Fruit fly (Drosophila melanogaster): Measurements from ENCODE around the gene abs.
A peak's percentile ranks its signal among the peaks of the same experiment; 100 is the strongest.

Gene abs

DNA sequence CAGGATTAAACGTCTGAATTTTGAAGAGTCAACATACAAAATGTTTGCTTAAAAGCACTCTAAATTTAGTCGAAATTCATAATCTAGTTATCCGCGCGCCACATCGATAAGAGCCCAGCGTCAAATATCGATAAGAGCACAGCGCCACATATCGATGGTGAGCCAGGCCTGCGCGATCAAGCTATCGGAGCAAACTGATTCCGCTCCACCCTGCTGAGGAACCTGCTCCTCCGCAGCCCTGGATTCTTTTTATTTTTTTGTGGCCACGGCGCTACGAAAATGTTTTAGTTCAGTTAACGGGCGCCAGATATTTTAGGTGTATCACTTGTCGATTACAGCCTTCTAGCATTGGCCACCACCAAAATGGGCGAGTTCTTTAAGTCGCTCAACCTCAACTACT, 12.1 kb upstream of the abs start:
- TF ChIP-seq cyc (GFP tag; optimal IDR thresholded peaks at IDR 0.05) = peak; percentile 20
- no peak for TF ChIP-seq Sox15 (GFP tag; optimal IDR thresholded peaks at IDR 0.05)
- no peak for TF ChIP-seq CG11294 (GFP tag; IDR thresholded peaks at IDR 0.05)
- peak; percentile 32 for TF ChIP-seq esn (GFP tag; optimal IDR thresholded peaks at IDR 0.05)
- no peak for TF ChIP-seq Blimp-1 (GFP tag; optimal IDR thresholded peaks at IDR 0.05)
- TF ChIP-seq CG8632 (GFP tag; optimal IDR thresholded peaks at IDR 0.05) = no peak
- no peak for TF ChIP-seq Sox102F (GFP tag; optimal IDR thresholded peaks at IDR 0.05)
- no peak for TF ChIP-seq CG6854 (GFP tag; optimal IDR thresholded peaks at IDR 0.05)
- peak; percentile 27; the same call in 1 of the 3 replicates for TF ChIP-seq CG6163 (GFP tag; IDR thresholded peaks at IDR 0.05)
- no peak for TF ChIP-seq Gug (GFP tag; IDR thresholded peaks at IDR 0.05)
- TF ChIP-seq CG16779 (tag; optimal IDR thresholded peaks at IDR 0.05) = no peak
- TF ChIP-seq svp (GFP tag) = no peak
- TF ChIP-seq CG8319 (GFP tag; optimal IDR thresholded peaks at IDR 0.05) = no peak
- no peak for TF ChIP-seq CG15336 (GFP tag; IDR thresholded peaks at IDR 0.05)
- TF ChIP-seq CG34406 (GFP tag; optimal IDR thresholded peaks at IDR 0.05) = no peak
- TF ChIP-seq Eip78C (GFP tag) = no peak
- TF ChIP-seq CG31627 (GFP tag; optimal IDR thresholded peaks at IDR 0.05) = peak; percentile 26
- TF ChIP-seq Eip93F (GFP tag; optimal IDR thresholded peaks at IDR 0.05) = no peak
- no peak for TF ChIP-seq Hr39 (GFP tag; optimal IDR thresholded peaks at IDR 0.05)
- no peak for TF ChIP-seq fd59A (GFP tag; optimal IDR thresholded peaks at IDR 0.05)
- TF ChIP-seq pdm3 (GFP tag; optimal IDR thresholded peaks at IDR 0.05) = no peak
- no peak for TF ChIP-seq CG10631 (GFP tag; optimal IDR thresholded peaks at IDR 0.05)
- no peak for TF ChIP-seq Met (GFP tag; optimal IDR thresholded peaks at IDR 0.05)
- TF ChIP-seq CG3032 (tag; optimal IDR thresholded peaks at IDR 0.05) = peak; percentile 44
- TF ChIP-seq CG6808 (GFP tag; optimal IDR thresholded peaks at IDR 0.05) = no peak
- TF ChIP-seq Eip75B (GFP tag; optimal IDR thresholded peaks at IDR 0.05) = no peak
- no peak for TF ChIP-seq CG6276 (GFP tag; optimal IDR thresholded peaks at IDR 0.05)
- no peak for TF ChIP-seq salr (GFP tag; optimal IDR thresholded peaks at IDR 0.05)
- TF ChIP-seq fd85E (GFP tag; optimal IDR thresholded peaks at IDR 0.05) = no peak
- no peak for TF ChIP-seq CG7368 (GFP tag; optimal IDR thresholded peaks at IDR 0.05)
- no peak for TF ChIP-seq Lpt (GFP tag; optimal IDR thresholded peaks at IDR 0.05)
- no peak for TF ChIP-seq CG10669 (GFP tag; optimal IDR thresholded peaks at IDR 0.05)
- TF ChIP-seq CG8119 (GFP tag; IDR thresholded peaks at IDR 0.05) = no peak
- peak; percentile 48 for TF ChIP-seq Sox14 (GFP tag; optimal IDR thresholded peaks at IDR 0.05)
- TF ChIP-seq CG3919 (GFP tag; optimal IDR thresholded peaks at IDR 0.05) = no peak
- no peak for TF ChIP-seq CG11902 (GFP tag; optimal IDR thresholded peaks at IDR 0.05)
- TF ChIP-seq CG6792 (GFP tag; optimal IDR thresholded peaks at IDR 0.05) = no peak
- no peak for TF ChIP-seq Smox (GFP tag; optimal IDR thresholded peaks at IDR 0.05)
- no peak for TF ChIP-seq ss (GFP tag; optimal IDR thresholded peaks at IDR 0.05)

DNA sequence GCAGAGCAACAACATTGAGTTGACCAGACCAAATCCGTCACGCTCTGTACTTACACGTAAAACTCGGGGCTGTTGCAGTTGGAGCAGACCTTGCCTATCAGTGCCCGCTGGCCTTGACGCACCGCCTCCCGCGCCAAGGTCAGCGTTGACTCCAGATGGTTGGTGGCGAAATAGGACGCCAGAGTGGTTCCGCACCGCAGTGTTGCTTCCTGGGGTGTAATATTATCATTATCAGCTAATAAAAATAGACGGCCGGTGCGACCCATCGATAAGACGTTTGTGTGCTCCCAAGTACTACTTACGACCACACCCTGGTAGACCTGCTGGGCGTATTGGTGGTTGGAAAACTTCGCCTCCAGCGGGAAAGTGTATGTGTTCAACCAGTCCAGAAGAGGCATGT, 4.4 kb upstream of the abs start:
- TF ChIP-seq pdm3 (GFP tag; optimal IDR thresholded peaks at IDR 0.05) = no peak
- TF ChIP-seq svp (GFP tag) = peak; percentile 84
- TF ChIP-seq CG8119 (GFP tag; IDR thresholded peaks at IDR 0.05) = no peak

DNA sequence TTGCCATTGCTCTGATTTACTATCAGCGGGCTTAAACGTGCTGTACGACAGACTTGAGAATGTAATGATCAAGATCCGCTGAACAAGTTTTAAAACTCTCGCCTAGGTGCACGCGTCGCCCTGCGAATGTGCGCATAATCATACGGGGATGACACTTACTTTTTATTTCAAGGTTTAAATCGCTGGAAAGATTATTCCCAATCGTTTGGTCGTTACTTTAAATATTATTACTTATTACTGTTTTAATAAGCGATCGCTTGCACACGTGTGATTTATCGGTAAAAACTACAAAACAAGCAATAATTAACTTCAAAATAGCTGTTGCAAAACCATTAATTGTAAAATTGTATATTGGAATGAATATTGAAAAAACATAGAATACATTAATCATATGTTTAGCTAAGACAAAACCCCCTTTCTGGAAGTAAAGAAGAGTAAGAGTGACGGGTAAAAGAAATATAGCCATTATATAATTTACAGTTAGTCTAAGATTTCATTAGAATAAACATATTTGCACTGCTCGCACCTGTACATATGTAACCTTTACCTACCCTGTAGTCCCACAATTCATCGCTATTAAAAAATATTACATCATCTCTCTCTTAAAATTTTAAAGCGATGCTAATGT, 3.6 kb upstream of the abs start, which contains the start of gene DhpD:
DhpD (minus strand) TSS at position 102 of the 628 bp plus-strand sequence.
- TF ChIP-seq esn (GFP tag; optimal IDR thresholded peaks at IDR 0.05) = peak; percentile 89
- no peak for TF ChIP-seq CG6808 (GFP tag; optimal IDR thresholded peaks at IDR 0.05)
- TF ChIP-seq CG11902 (GFP tag; optimal IDR thresholded peaks at IDR 0.05) = peak; percentile 56
- TF ChIP-seq acj6 (GFP tag; optimal IDR thresholded peaks at IDR 0.05) = peak; percentile 84
- peak; percentile 88 for TF ChIP-seq CG31627 (GFP tag; optimal IDR thresholded peaks at IDR 0.05)
- TF ChIP-seq Ets96B (tag; optimal IDR thresholded peaks at IDR 0.05) = peak; percentile 77
- no peak for TF ChIP-seq OdsH (GFP tag; optimal IDR thresholded peaks at IDR 0.05)
- peak; percentile 86 for TF ChIP-seq CG3919 (GFP tag; optimal IDR thresholded peaks at IDR 0.05)
- peak; percentile 74 for TF ChIP-seq CG6854 (GFP tag; optimal IDR thresholded peaks at IDR 0.05)
- peak; percentile 32 for TF ChIP-seq Lpt (GFP tag; optimal IDR thresholded peaks at IDR 0.05)
- peak; percentile 59 for TF ChIP-seq CG8119 (GFP tag; IDR thresholded peaks at IDR 0.05)
- TF ChIP-seq CG9139 (GFP tag; optimal IDR thresholded peaks at IDR 0.05) = no peak
- peak; percentile 95 for TF ChIP-seq Eip78C (GFP tag)
- peak; percentile 81 for TF ChIP-seq net (GFP tag; optimal IDR thresholded peaks at IDR 0.05)
- no peak for TF ChIP-seq CG16779 (tag; optimal IDR thresholded peaks at IDR 0.05)
- TF ChIP-seq CG4318 (GFP tag; optimal IDR thresholded peaks at IDR 0.05) = no peak
- peak; percentile 81 for TF ChIP-seq CG3032 (tag; optimal IDR thresholded peaks at IDR 0.05)
- peak; percentile 55 for TF ChIP-seq Blimp-1 (GFP tag; optimal IDR thresholded peaks at IDR 0.05)
- TF ChIP-seq spab (GFP tag; optimal IDR thresholded peaks at IDR 0.05) = peak; percentile 33
- TF ChIP-seq svp (GFP tag) = peak; percentile 91
- no peak for TF ChIP-seq achi (GFP tag; optimal IDR thresholded peaks at IDR 0.05)
- TF ChIP-seq CG6163 (GFP tag; IDR thresholded peaks at IDR 0.05) = peak; percentile 86
- peak; percentile 63 for TF ChIP-seq Sox15 (GFP tag; optimal IDR thresholded peaks at IDR 0.05)
- peak; percentile 65 for TF ChIP-seq CG8319 (GFP tag; optimal IDR thresholded peaks at IDR 0.05)
- peak; percentile 85 for TF ChIP-seq CG10631 (GFP tag; optimal IDR thresholded peaks at IDR 0.05)
